Worm (Caenorhabditis elegans) whole organism, late embryonic: ENCODE results near the gene D2023.3.

Source experiments
- T23F11.4 ChIP-seq: fragments of 200-800 bp; sonication (Bioruptor generic); optimal IDR thresholded peaks from 2 replicates; lab custom pipeline; 2018; ENCODE audit warnings: mild to moderate bottlenecking, missing genetic modification characterization, missing compliant biosample characterization
- ceh-14 ChIP-seq: sonication (generic microtip); optimal IDR thresholded peaks from 2 replicates; lab custom pipeline; 2016; ENCODE audit warnings: missing genotype, missing genetic modification characterization, missing compliant biosample characterization
- fkh-10 ChIP-seq: fragments of 150-350 bp; optimal IDR thresholded peaks from 2 replicates; lab custom pipeline; 2014; ENCODE audit warnings: missing biosample characterization, missing genetic modification reagents, missing genetic modification characterization
- hlh-8 ChIP-seq: sonication (generic microtip); optimal IDR thresholded peaks from 2 replicates; lab custom pipeline; 2016; ENCODE audit warnings: missing genotype, missing genetic modification characterization, missing compliant biosample characterization
- sox-4 ChIP-seq: sonication (generic microtip); optimal IDR thresholded peaks from 2 replicates; lab custom pipeline; 2017; ENCODE audit warnings: mild to moderate bottlenecking, missing genetic modification characterization, inconsistent platforms, missing compliant biosample characterization
- zip-5 ChIP-seq: sonication (generic microtip); optimal IDR thresholded peaks from 2 replicates; lab custom pipeline; 2016; ENCODE audit warnings: missing genetic modification characterization, missing compliant biosample characterization

- no peak for TF ChIP-seq ceh-14 (tag; lab: Kevin White, UChicago)
- TF ChIP-seq hlh-8 (tag; lab: Kevin White, UChicago) = no peak
- no peak for TF ChIP-seq zip-5 (tag; lab: Kevin White, UChicago)
- no peak for TF ChIP-seq T23F11.4 (GFP tag; lab: Kevin White, UChicago)
- TF ChIP-seq sox-4 (tag; lab: Kevin White, UChicago) = no peak
- no peak for TF ChIP-seq fkh-10 (GFP tag; lab: Kevin White, UChicago)
These were observed 9.3 kb downstream of the D2023.3 start for ce11 chrV:11802508-11802907.
